Worm (Caenorhabditis elegans) whole organism, mixed stage, embryonic: ENCODE data around the gene C32B5.7.

Experiments used
- bed-3 ChIP-seq: fragments of 200-800 bp; sonication (Bioruptor generic); optimal IDR thresholded peaks from 3 replicates; lab custom pipeline; 2018; ENCODE audit warnings: mild to moderate bottlenecking, missing genetic modification characterization, moderate library complexity, missing compliant biosample characterization
- elt-1 ChIP-seq: sonication (generic microtip); optimal IDR thresholded peaks from 2 replicates; lab custom pipeline; 2017; ENCODE audit warnings: missing genetic modification characterization, mild to moderate bottlenecking, missing compliant biosample characterization, antibody characterized with exemption, moderate library complexity, borderline replicate concordance; ENCODE audit not compliant: insufficient read depth
- elt-3 ChIP-seq: fragments of 150-350 bp; optimal IDR thresholded peaks from 2 replicates; lab custom pipeline; 2014; ENCODE audit warnings: missing biosample characterization, missing genetic modification characterization
- lin-13 ChIP-seq: fragments of 150-350 bp; optimal IDR thresholded peaks from 2 replicates; lab custom pipeline; 2014; ENCODE audit warnings: missing biosample characterization, missing genetic modification characterization
- mep-1 ChIP-seq: fragments of 150-350 bp; optimal IDR thresholded peaks from 2 replicates; lab custom pipeline; 2017; ENCODE audit warnings: missing biosample characterization, missing genetic modification reagents, missing genetic modification characterization, inconsistent platforms
- mls-2 ChIP-seq: sonication (generic microtip); optimal IDR thresholded peaks from 2 replicates; lab custom pipeline; 2016; ENCODE audit warnings: mild to moderate bottlenecking, missing genetic modification characterization, moderate library complexity, missing compliant biosample characterization
- nhr-237 ChIP-seq: fragments of 150-350 bp; optimal IDR thresholded peaks from 2 replicates; lab custom pipeline; 2014; ENCODE audit warnings: missing biosample characterization, missing genetic modification characterization
- nhr-76 ChIP-seq: sonication (generic microtip); optimal IDR thresholded peaks from 2 replicates; lab custom pipeline; 2017; ENCODE audit warnings: missing biosample characterization, missing genetic modification characterization
- snpc-4 ChIP-seq: fragments of 150-350 bp; optimal IDR thresholded peaks from 2 replicates; lab custom pipeline; 2014; ENCODE audit warnings: missing biosample characterization, missing genetic modification characterization
- unc-62 ChIP-seq: fragments of 150-350 bp; optimal IDR thresholded peaks from 2 replicates; lab custom pipeline; 2014; ENCODE audit warnings: missing biosample characterization, missing genetic modification reagents, missing genetic modification characterization

DNA sequence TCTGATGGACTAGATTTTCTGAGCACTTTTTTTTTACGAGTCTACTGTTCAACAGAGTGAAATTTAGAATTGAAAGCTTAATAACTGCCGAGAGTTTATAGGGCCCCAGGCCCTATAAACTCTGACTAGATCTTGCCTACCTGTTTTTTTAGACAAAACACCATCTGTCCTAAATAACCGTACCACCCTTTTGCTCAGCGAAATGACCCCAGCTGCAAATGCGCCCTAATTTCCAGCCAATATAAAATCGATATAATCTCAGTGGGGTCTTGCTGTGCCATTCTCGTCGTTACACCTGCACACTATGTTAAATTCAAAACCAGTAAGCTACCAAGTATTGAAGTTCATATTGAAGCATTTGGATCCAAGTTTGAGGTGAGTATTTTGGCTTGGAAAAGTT, 13.7 kb downstream of the C32B5.7 start, which contains the start of gene fbxc-14:
- no peak for TF ChIP-seq lin-13 (tag; lab: Kevin White, UChicago)
- TF ChIP-seq nhr-76: no peak
- TF ChIP-seq bed-3 (GFP tag; lab: Kevin White, UChicago): no peak
- TF ChIP-seq nhr-237 (tag; lab: Kevin White, UChicago): no peak
- no peak for TF ChIP-seq mls-2 (tag; lab: Kevin White, UChicago)
- no peak for TF ChIP-seq elt-1 (tag; lab: Kevin White, UChicago)
- no peak for TF ChIP-seq mep-1 (tag; lab: Kevin White, UChicago)
- no peak for TF ChIP-seq unc-62
- TF ChIP-seq elt-3 (tag; lab: Kevin White, UChicago): no peak
- TF ChIP-seq snpc-4: no peak
